Worm (Caenorhabditis elegans) whole organism, L1 larva: Measurements from ENCODE around the gene ZK377.15.
A peak's percentile ranks its signal among the peaks of the same experiment; 100 is the strongest.

ENCODE experiments used
- ceh-63 ChIP-seq: fragments of 200-800 bp; sonication (Bioruptor generic); optimal IDR thresholded peaks from 2 replicates; lab custom pipeline; 2018; ENCODE audit warnings: mild to moderate bottlenecking, missing genetic modification characterization, missing compliant biosample characterization
- ceh-82 ChIP-seq, 3 experiments: fragments of 150-350 bp in 1 of 3; sonication (generic microtip) in 2 of 3; optimal IDR thresholded peaks; 2 replicates each; lab custom pipeline; 2014 to 2017; ENCODE audit warnings: missing biosample characterization in 3 of 3, missing genetic modification characterization in 3 of 3
- ces-1 ChIP-seq: fragments of 150-350 bp; optimal IDR thresholded peaks from 2 replicates; lab custom pipeline; 2014; ENCODE audit warnings: missing biosample characterization, missing genetic modification reagents, missing genetic modification characterization
- dpl-1 ChIP-seq, 3 experiments: fragments of 150-350 bp in 2 of 3; sonication (generic microtip) in 1 of 3; optimal IDR thresholded peaks; 2 replicates each; lab custom pipeline; 2014 to 2017; ENCODE audit warnings: missing biosample characterization in 3 of 3, missing genetic modification characterization in 3 of 3, missing genetic modification reagents in 3 of 3
- efl-1 ChIP-seq, 4 experiments: fragments of 150-350 bp; optimal IDR thresholded peaks in 3 of 4; peaks in 1 of 4; 1 replicate in 1 of 4; 2 replicates in 3 of 4; lab custom pipeline; 2014; ENCODE audit warnings: missing biosample characterization in 2 of 4, missing genetic modification characterization in 2 of 4, missing genetic modification reagents in 2 of 4
- elt-2 ChIP-seq: sonication (generic microtip); optimal IDR thresholded peaks from 2 replicates; lab custom pipeline; 2016; ENCODE audit warnings: missing genetic modification characterization, mild to moderate bottlenecking, inconsistent platforms, missing compliant biosample characterization, missing genetic modification reagents
- elt-3 ChIP-seq, 6 experiments: fragments of 150-350 bp in 1 of 6; sonication (generic microtip); optimal IDR thresholded peaks; 2 replicates each; lab custom pipeline; 2017 to 2018; ENCODE audit warnings: missing biosample characterization in 6 of 6, missing genetic modification characterization in 6 of 6, inconsistent platforms in 1 of 6
- fkh-10 ChIP-seq: sonication (generic microtip); optimal IDR thresholded peaks from 2 replicates; lab custom pipeline; 2017; ENCODE audit warnings: missing biosample characterization, missing genetic modification reagents, missing genetic modification characterization
- fkh-4 ChIP-seq: sonication (generic microtip); optimal IDR thresholded peaks from 2 replicates; lab custom pipeline; 2016; ENCODE audit warnings: missing compliant biosample characterization, missing genetic modification characterization, borderline replicate concordance
- grh-1 ChIP-seq: fragments of 200-800 bp; sonication (Bioruptor generic); IDR thresholded peaks from 2 replicates; pipeline ENCODE4 v1.3.6; 2022; ENCODE audit warnings: missing genetic modification reagents, missing genetic modification characterization, missing compliant biosample characterization
- hlh-17 ChIP-seq: fragments of 200-800 bp; sonication (Bioruptor generic); optimal IDR thresholded peaks from 2 replicates; lab custom pipeline; 2018; ENCODE audit warnings: missing genetic modification characterization, mild to moderate bottlenecking, missing compliant biosample characterization, moderate library complexity, borderline replicate concordance
- hpl-2 ChIP-seq: fragments of 150-350 bp; optimal IDR thresholded peaks from 2 replicates; lab custom pipeline; 2014; ENCODE audit warnings: missing biosample characterization, missing genetic modification reagents, missing genetic modification characterization
- lin-13 ChIP-seq: fragments of 150-350 bp; optimal IDR thresholded peaks from 2 replicates; lab custom pipeline; 2014; ENCODE audit warnings: missing biosample characterization, missing genetic modification reagents, missing genetic modification characterization
- lin-15B ChIP-seq: fragments of 150-350 bp; sonication (generic microtip); optimal IDR thresholded peaks from 3 replicates; lab custom pipeline; 2014; ENCODE audit warnings: missing biosample characterization, missing genetic modification characterization
- lin-35 ChIP-seq, 2 experiments: fragments of 150-350 bp; optimal IDR thresholded peaks; 2 replicates each; lab custom pipeline; 2014; ENCODE audit warnings: missing biosample characterization in 2 of 2, missing genetic modification characterization in 2 of 2, missing genetic modification reagents in 2 of 2
- lin-39 ChIP-seq: fragments of 150-350 bp; optimal IDR thresholded peaks from 2 replicates; lab custom pipeline; 2014; ENCODE audit warnings: missing biosample characterization, missing genetic modification reagents, missing genetic modification characterization
- mdl-1 ChIP-seq, 2 experiments: fragments of 150-350 bp; optimal IDR thresholded peaks; 2 replicates each; lab custom pipeline; 2014 to 2017; ENCODE audit warnings: missing biosample characterization in 2 of 2, missing genetic modification characterization in 2 of 2, inconsistent platforms in 1 of 2
- mep-1 ChIP-seq: fragments of 150-350 bp; optimal IDR thresholded peaks from 2 replicates; lab custom pipeline; 2014; ENCODE audit warnings: missing biosample characterization, missing genetic modification characterization
- nhr-11 ChIP-seq: fragments of 150-350 bp; optimal IDR thresholded peaks from 2 replicates; lab custom pipeline; 2014; ENCODE audit warnings: missing biosample characterization, missing genetic modification characterization
- nhr-237 ChIP-seq: fragments of 150-350 bp; optimal IDR thresholded peaks from 2 replicates; lab custom pipeline; 2014; ENCODE audit warnings: missing biosample characterization, missing genetic modification characterization
- nhr-28 ChIP-seq: fragments of 150-350 bp; optimal IDR thresholded peaks from 2 replicates; lab custom pipeline; 2014; ENCODE audit warnings: missing biosample characterization, missing genetic modification characterization
- nhr-71 ChIP-seq: sonication (generic microtip); optimal IDR thresholded peaks from 2 replicates; lab custom pipeline; 2016; ENCODE audit warnings: mild to moderate bottlenecking, missing genetic modification characterization, moderate library complexity, missing compliant biosample characterization
- nhr-77 ChIP-seq: fragments of 150-350 bp; optimal IDR thresholded peaks from 2 replicates; lab custom pipeline; 2014; ENCODE audit warnings: missing biosample characterization, missing genetic modification characterization
- pax-3 ChIP-seq: fragments of 200-800 bp; sonication (Bioruptor generic); optimal IDR thresholded peaks from 2 replicates; lab custom pipeline; 2018; ENCODE audit warnings: mild to moderate bottlenecking, missing genetic modification characterization, moderate library complexity, missing compliant biosample characterization
- pqm-1 ChIP-seq: sonication (generic microtip); optimal IDR thresholded peaks from 3 replicates; lab custom pipeline; 2017; ENCODE audit warnings: missing biosample characterization, missing genetic modification characterization
- rnt-1 ChIP-seq: sonication (generic microtip); optimal IDR thresholded peaks from 2 replicates; lab custom pipeline; 2016; ENCODE audit warnings: mild to moderate bottlenecking, missing genetic modification characterization, moderate library complexity, missing compliant biosample characterization
- sox-4 ChIP-seq: sonication (generic microtip); optimal IDR thresholded peaks from 2 replicates; lab custom pipeline; 2016; ENCODE audit warnings: missing genetic modification characterization, missing compliant biosample characterization
- sptf-1 ChIP-seq: fragments of 150-350 bp; optimal IDR thresholded peaks from 2 replicates; lab custom pipeline; 2014; ENCODE audit warnings: missing biosample characterization, missing genetic modification characterization
- swsn-7 ChIP-seq: sonication (generic microtip); optimal IDR thresholded peaks from 2 replicates; lab custom pipeline; 2016; ENCODE audit warnings: missing genetic modification characterization, missing compliant biosample characterization
- tlp-1 ChIP-seq: fragments of 150-350 bp; optimal IDR thresholded peaks from 2 replicates; lab custom pipeline; 2014; ENCODE audit warnings: missing biosample characterization, missing genetic modification characterization
- unc-62 ChIP-seq: fragments of 150-350 bp; optimal IDR thresholded peaks from 2 replicates; lab custom pipeline; 2014; ENCODE audit warnings: missing biosample characterization, missing genetic modification reagents, missing genetic modification characterization
- unc-98 ChIP-seq: fragments of 200-800 bp; sonication (Bioruptor generic); IDR thresholded peaks from 2 replicates; pipeline ENCODE4 v1.3.6; 2022; ENCODE audit warnings: missing genetic modification characterization, missing compliant biosample characterization
- vab-15 ChIP-seq: sonication (generic microtip); optimal IDR thresholded peaks from 2 replicates; lab custom pipeline; 2017; ENCODE audit warnings: missing genotype, mild to moderate bottlenecking, missing genetic modification characterization, missing compliant biosample characterization
- zag-1 ChIP-seq: fragments of 150-350 bp; optimal IDR thresholded peaks from 2 replicates; lab custom pipeline; 2014; ENCODE audit warnings: missing biosample characterization, missing genetic modification characterization
- ztf-11 ChIP-seq, 2 experiments: sonication (generic microtip); optimal IDR thresholded peaks; 2 replicates each; lab custom pipeline; 2016 to 2017; ENCODE audit warnings: missing genetic modification characterization in 2 of 2, missing biosample characterization in 1 of 2, missing compliant biosample characterization in 1 of 2
- ztf-4 ChIP-seq: fragments of 150-350 bp; optimal IDR thresholded peaks from 2 replicates; lab custom pipeline; 2014; ENCODE audit warnings: missing biosample characterization, missing genetic modification characterization

Gene ZK377.15

ce11 chrX:3439823-3440222, 25.9 kb downstream of the ZK377.15 start:
- TF ChIP-seq rnt-1 (tag; lab: Kevin White, UChicago) (peak; percentile 59), grh-1 (no peak), nhr-77 (no peak)

- no peak for TF ChIP-seq lin-13 (GFP tag; lab: Kevin White, UChicago)
- no peak for TF ChIP-seq fkh-10 (GFP tag; lab: Kevin White, UChicago)
- TF ChIP-seq tlp-1: no peak
- no peak for TF ChIP-seq ztf-11 (tag; optimal IDR thresholded peaks at IDR 0.05; lab: Kevin White, UChicago)
- no peak for TF ChIP-seq unc-62 (GFP tag; lab: Kevin White, UChicago)
- no peak for TF ChIP-seq elt-2 (tag; lab: Kevin White, UChicago)
- TF ChIP-seq dpl-1 (GFP tag; optimal IDR thresholded peaks at IDR 0.05; lab: Kevin White, UChicago): no peak
Measured at ce11 chrX:3430020-3430419, 35.7 kb downstream of the ZK377.15 start, which contains the start of gene ZK813.4. TSS of gene ZK813.4 (minus strand) at chrX:3430120.

ce11 chrX:3429122-3429521, 36.6 kb downstream of the ZK377.15 start:
- TF ChIP-seq fkh-10 (GFP tag; lab: Kevin White, UChicago) (peak; percentile 59), ztf-4 (tag; lab: Kevin White, UChicago) (no peak)
- TF ChIP-seq, all 84 proteins: peak for 1

ce11 chrX:3424516-3424915, 41.2 kb downstream of the ZK377.15 start, which contains the start of gene ZK813.6:
TSS of gene ZK813.6 (plus strand) at chrX:3424816.
- TF ChIP-seq grh-1 (no peak), pax-3 (no peak), ceh-82 (tag; optimal IDR thresholded peaks at IDR 0.05; lab: Kevin White, UChicago) (no peak), lin-39 (tag; lab: Kevin White, UChicago) (no peak), nhr-237 (tag; lab: Kevin White, UChicago) (no peak), unc-98 (GFP tag; lab: Robert Waterston, UW) (no peak), pqm-1 (tag; lab: Kevin White, UChicago) (no peak), sptf-1 (tag; lab: Kevin White, UChicago) (no peak), ceh-63 (GFP tag; lab: Kevin White, UChicago) (no peak), lin-15B (no peak), elt-2 (tag; lab: Kevin White, UChicago) (no peak), efl-1 (optimal IDR thresholded peaks at IDR 0.05; lab: Kevin White, UChicago) (no peak), efl-1 (GFP tag; optimal IDR thresholded peaks at IDR 0.05 in 1 of 2; lab: Kevin White, UChicago) (no peak), elt-3 (tag; optimal IDR thresholded peaks at IDR 0.05; lab: Kevin White, UChicago) (no peak), fkh-4 (tag; lab: Kevin White, UChicago) (no peak), dpl-1 (GFP tag; optimal IDR thresholded peaks at IDR 0.05; lab: Kevin White, UChicago) (no peak), lin-35 (GFP tag; optimal IDR thresholded peaks at IDR 0.05; lab: Kevin White, UChicago) (no peak), nhr-28 (tag; lab: Kevin White, UChicago) (no peak), sox-4 (tag; lab: Kevin White, UChicago) (no peak)

ce11 chrX:3419084-3419483, 46.6 kb downstream of the ZK377.15 start, which contains the start of gene C04F6.7:
TSS of gene C04F6.7 (minus strand) at chrX:3419184.
- no peak for TF ChIP-seq elt-2 (tag; lab: Kevin White, UChicago)
- TF ChIP-seq mep-1 (tag; lab: Kevin White, UChicago): no peak
- no peak for TF ChIP-seq ces-1 (GFP tag; lab: Kevin White, UChicago)
- no peak for TF ChIP-seq swsn-7 (tag; lab: Kevin White, UChicago)
- no peak for TF ChIP-seq hpl-2 (GFP tag; lab: Kevin White, UChicago)
- TF ChIP-seq ceh-63 (GFP tag; lab: Kevin White, UChicago): no peak
- TF ChIP-seq mdl-1 (tag; optimal IDR thresholded peaks at IDR 0.05; lab: Kevin White, UChicago): no peak
- no peak for TF ChIP-seq zag-1
- no peak for TF ChIP-seq vab-15 (tag; lab: Kevin White, UChicago)
- TF ChIP-seq nhr-11 (tag; lab: Kevin White, UChicago): no peak
- no peak for TF ChIP-seq tlp-1
- TF ChIP-seq nhr-71 (tag; lab: Kevin White, UChicago): no peak
- no peak for TF ChIP-seq hlh-17 (GFP tag; lab: Kevin White, UChicago)
- no peak for TF ChIP-seq fkh-4 (tag; lab: Kevin White, UChicago)
